Fruit fly (Drosophila melanogaster) whole organism, embryonic: ENCODE measurements around the gene Ppm1.

Experiments
- B-H2 ChIP-seq: fragments of 200-800 bp; sonication (Bioruptor generic); optimal IDR thresholded peaks from 2 replicates; lab custom pipeline; 2018; ENCODE audit warnings: missing biosample characterization, mild to moderate bottlenecking, missing genetic modification characterization
- CG1024 ChIP-seq: fragments of 200-800 bp; sonication (Bioruptor generic); IDR thresholded peaks from 2 replicates; pipeline ENCODE4 v1.3.6; 2022; ENCODE audit warnings: missing biosample characterization, missing genetic modification characterization
- CG10267 ChIP-seq: fragments of 200-800 bp; sonication (Bioruptor generic); optimal IDR thresholded peaks from 2 replicates; lab custom pipeline; 2018; ENCODE audit warnings: missing biosample characterization, mild to moderate bottlenecking, missing genetic modification characterization, moderate library complexity
- CG11723 ChIP-seq: fragments of 200-800 bp; sonication (Bioruptor generic); optimal IDR thresholded peaks from 2 replicates; lab custom pipeline; 2017; ENCODE audit warnings: missing biosample characterization, mild to moderate bottlenecking, missing genetic modification characterization
- CG1233 ChIP-seq: fragments of 200-800 bp; sonication (Bioruptor generic); optimal IDR thresholded peaks from 4 replicates; lab custom pipeline; 2018; ENCODE audit warnings: missing biosample characterization, mild to moderate bottlenecking, missing genetic modification characterization
- CG13296 ChIP-seq: fragments of 200-800 bp; sonication (Bioruptor generic); optimal IDR thresholded peaks from 3 replicates; lab custom pipeline; 2018; ENCODE audit warnings: missing biosample characterization, mild to moderate bottlenecking, missing genetic modification characterization
- CG16863 ChIP-seq: fragments of 200-800 bp; sonication (Bioruptor generic); optimal IDR thresholded peaks from 3 replicates; lab custom pipeline; 2016; ENCODE audit warnings: missing biosample characterization, missing genetic modification characterization
- CG30403 ChIP-seq: fragments of 200-800 bp; sonication (Bioruptor generic); optimal IDR thresholded peaks from 3 replicates; lab custom pipeline; 2016; ENCODE audit warnings: missing biosample characterization, missing genetic modification characterization
- CG30431 ChIP-seq: fragments of 200-800 bp; sonication (Bioruptor generic); optimal IDR thresholded peaks from 2 replicates; lab custom pipeline; 2017; ENCODE audit warnings: missing biosample characterization, missing genetic modification characterization
- CG3281 ChIP-seq: fragments of 200-800 bp; sonication (Bioruptor generic); optimal IDR thresholded peaks from 3 replicates; lab custom pipeline; 2017; ENCODE audit warnings: missing biosample characterization, mild to moderate bottlenecking, missing genetic modification characterization
- CG33557 ChIP-seq: fragments of 200-800 bp; sonication (Bioruptor generic); optimal IDR thresholded peaks from 2 replicates; lab custom pipeline; 2019; ENCODE audit warnings: missing biosample characterization, mild to moderate bottlenecking, missing genetic modification characterization, moderate library complexity
- CG3847 ChIP-seq: fragments of 200-800 bp; sonication (Bioruptor generic); IDR thresholded peaks from 2 replicates; pipeline ENCODE4 v1.3.6; 2022; ENCODE audit warnings: missing biosample characterization, missing genetic modification characterization
- CG3995 ChIP-seq: fragments of 200-800 bp; sonication (Bioruptor generic); optimal IDR thresholded peaks from 3 replicates; lab custom pipeline; 2016; ENCODE audit warnings: missing biosample characterization, missing genetic modification characterization
- CG6689 ChIP-seq: fragments of 200-800 bp; sonication (Bioruptor generic); IDR thresholded peaks from 2 replicates; pipeline ENCODE4 v1.3.6; 2022; ENCODE audit warnings: missing biosample characterization, missing genetic modification characterization
- CG6791 ChIP-seq: fragments of 200-800 bp; sonication (Bioruptor generic); IDR thresholded peaks from 3 replicates; pipeline ENCODE4 v1.3.6; 2022; ENCODE audit warnings: missing biosample characterization, missing genetic modification characterization; ENCODE audit not compliant: partially characterized antibody
- CG7556 ChIP-seq: fragments of 200-800 bp; sonication (Bioruptor generic); optimal IDR thresholded peaks from 2 replicates; lab custom pipeline; 2017; ENCODE audit warnings: missing biosample characterization, mild to moderate bottlenecking, missing genetic modification characterization
- CG8359 ChIP-seq: fragments of 200-800 bp; sonication (Bioruptor generic); optimal IDR thresholded peaks from 2 replicates; lab custom pipeline; 2017; ENCODE audit warnings: missing biosample characterization, mild to moderate bottlenecking, missing genetic modification characterization, borderline replicate concordance
- CHES-1-like ChIP-seq: fragments of 200-800 bp; sonication (Bioruptor generic); optimal IDR thresholded peaks from 2 replicates; lab custom pipeline; 2016; ENCODE audit warnings: missing biosample characterization, missing genetic modification characterization
- D19A ChIP-seq: fragments of 200-800 bp; optimal IDR thresholded peaks from 3 replicates; lab custom pipeline; 2019; ENCODE audit warnings: missing biosample characterization, mild to moderate bottlenecking, missing genetic modification characterization, moderate library complexity
- Dad ChIP-seq: fragments of 200-800 bp; sonication (Bioruptor generic); optimal IDR thresholded peaks from 3 replicates; lab custom pipeline; 2016; ENCODE audit warnings: missing biosample characterization, missing genetic modification characterization
- Dp ChIP-seq: fragments of 200-800 bp; sonication (Bioruptor generic); optimal IDR thresholded peaks from 2 replicates; lab custom pipeline; 2018; ENCODE audit warnings: missing biosample characterization, mild to moderate bottlenecking, missing genetic modification characterization, moderate library complexity
- Fer3 ChIP-seq: fragments of 200-800 bp; sonication (Bioruptor generic); optimal IDR thresholded peaks from 2 replicates; lab custom pipeline; 2018; ENCODE audit warnings: missing biosample characterization, mild to moderate bottlenecking, missing genetic modification characterization, moderate library complexity
- Hr39 ChIP-seq: fragments of >200 bp; optimal IDR thresholded peaks from 2 replicates; lab custom pipeline; 2017
- Lim3 ChIP-seq: fragments of 200-800 bp; sonication (Bioruptor generic); IDR thresholded peaks from 2 replicates; pipeline ENCODE4 v1.3.6; 2022; ENCODE audit warnings: missing biosample characterization, missing genetic modification characterization
- Lpt ChIP-seq: fragments of >200 bp; optimal IDR thresholded peaks from 2 replicates; lab custom pipeline; 2018; ENCODE audit warnings: missing biosample characterization, missing genetic modification characterization
- Meics ChIP-seq: fragments of 200-800 bp; sonication (Bioruptor generic); optimal IDR thresholded peaks from 2 replicates; lab custom pipeline; 2017; ENCODE audit warnings: missing biosample characterization, mild to moderate bottlenecking, missing genetic modification characterization
- Tbp ChIP-seq: fragments of >200 bp; optimal IDR thresholded peaks from 2 replicates; lab custom pipeline; 2018; ENCODE audit warnings: missing biosample characterization, missing genetic modification characterization
- YL-1 ChIP-seq: fragments of 200-800 bp; sonication (Bioruptor generic); optimal IDR thresholded peaks from 3 replicates; lab custom pipeline; 2017; ENCODE audit warnings: missing biosample characterization, mild to moderate bottlenecking, missing genetic modification characterization
- ap ChIP-seq: fragments of 200-800 bp; sonication (Bioruptor generic); IDR thresholded peaks from 2 replicates; pipeline ENCODE4 v1.3.6; 2022; ENCODE audit warnings: missing biosample characterization, missing genetic modification characterization
- ato ChIP-seq: fragments of 200-800 bp; sonication (Bioruptor generic); IDR thresholded peaks from 2 replicates; pipeline ENCODE4 v1.3.6; 2022; ENCODE audit warnings: missing biosample characterization, missing genetic modification characterization; ENCODE audit not compliant: partially characterized antibody
- bbx ChIP-seq: fragments of 200-800 bp; sonication (Bioruptor generic); IDR thresholded peaks from 2 replicates; pipeline ENCODE4 v1.3.6; 2022; ENCODE audit warnings: missing biosample characterization, missing genetic modification characterization; ENCODE audit not compliant: partially characterized antibody
- bowl ChIP-seq: fragments of 200-800 bp; sonication (Bioruptor generic); IDR thresholded peaks from 2 replicates; pipeline ENCODE4 v1.3.6; 2022; ENCODE audit warnings: missing biosample characterization, missing genetic modification characterization
- br ChIP-seq: fragments of >200 bp; optimal IDR thresholded peaks from 2 replicates; lab custom pipeline; 2017
- cas ChIP-seq: fragments of 200-800 bp; sonication (Bioruptor generic); IDR thresholded peaks from 2 replicates; pipeline ENCODE4 v1.3.6; 2022; ENCODE audit warnings: missing biosample characterization, missing genetic modification characterization
- danr ChIP-seq: fragments of 200-800 bp; sonication (Bioruptor generic); IDR thresholded peaks from 2 replicates; pipeline ENCODE4 v1.3.6; 2022; ENCODE audit warnings: missing biosample characterization, missing genetic modification characterization
- dati ChIP-seq: fragments of 200-800 bp; sonication (Bioruptor generic); IDR thresholded peaks from 2 replicates; pipeline ENCODE4 v1.3.6; 2022; ENCODE audit warnings: missing biosample characterization, missing genetic modification characterization
- fd102C ChIP-seq: fragments of 200-800 bp; sonication (Bioruptor generic); optimal IDR thresholded peaks from 2 replicates; lab custom pipeline; 2018; ENCODE audit warnings: missing biosample characterization, mild to moderate bottlenecking, missing genetic modification characterization, moderate library complexity
- gt ChIP-seq: fragments of 200-800 bp; sonication (Bioruptor generic); IDR thresholded peaks from 2 replicates; pipeline ENCODE4 v1.3.6; 2022; ENCODE audit warnings: missing biosample characterization, missing genetic modification characterization
- hb ChIP-seq: fragments of 200-800 bp; sonication (Bioruptor generic); IDR thresholded peaks from 3 replicates; pipeline ENCODE4 v1.3.6; 2022; ENCODE audit warnings: missing biosample characterization, missing genetic modification characterization; ENCODE audit not compliant: partially characterized antibody
- inv ChIP-seq: fragments of 200-800 bp; sonication (Bioruptor generic); IDR thresholded peaks from 2 replicates; pipeline ENCODE4 v1.3.6; 2022; ENCODE audit warnings: missing biosample characterization, missing genetic modification characterization; ENCODE audit not compliant: partially characterized antibody
- kay ChIP-seq: fragments of 200-800 bp; sonication (Bioruptor generic); optimal IDR thresholded peaks from 2 replicates; lab custom pipeline; 2016; ENCODE audit warnings: missing biosample characterization, missing genetic modification characterization
- lilli ChIP-seq: fragments of 200-800 bp; sonication (Bioruptor generic); optimal IDR thresholded peaks from 3 replicates; lab custom pipeline; 2016; ENCODE audit warnings: missing biosample characterization, missing genetic modification characterization
- luna ChIP-seq: fragments of 200-800 bp; sonication (Bioruptor generic); optimal IDR thresholded peaks from 2 replicates; lab custom pipeline; 2016; ENCODE audit warnings: missing biosample characterization, missing genetic modification characterization
- ranshi ChIP-seq: fragments of 200-800 bp; sonication (Bioruptor generic); IDR thresholded peaks from 2 replicates; pipeline ENCODE4 v1.3.6; 2022; ENCODE audit warnings: missing biosample characterization, missing genetic modification characterization
- repo ChIP-seq: fragments of 200-800 bp; sonication (Bioruptor generic); optimal IDR thresholded peaks from 2 replicates; lab custom pipeline; 2016; ENCODE audit warnings: missing biosample characterization, missing genetic modification characterization
- sens-2 ChIP-seq: fragments of 200-800 bp; sonication (Bioruptor generic); IDR thresholded peaks from 2 replicates; pipeline ENCODE4 v1.3.6; 2022; ENCODE audit warnings: missing biosample characterization, missing genetic modification characterization
- sima ChIP-seq: fragments of 200-800 bp; sonication (Bioruptor generic); optimal IDR thresholded peaks from 2 replicates; lab custom pipeline; 2016; ENCODE audit warnings: missing biosample characterization, missing genetic modification characterization
- slbo ChIP-seq: fragments of 200-800 bp; sonication (Bioruptor generic); IDR thresholded peaks from 2 replicates; pipeline ENCODE4 v1.3.6; 2022; ENCODE audit warnings: missing biosample characterization, missing genetic modification characterization
- sqz ChIP-seq: fragments of 200-800 bp; sonication (Bioruptor generic); optimal IDR thresholded peaks from 3 replicates; lab custom pipeline; 2018; ENCODE audit warnings: missing biosample characterization, mild to moderate bottlenecking, missing genetic modification characterization
- sug ChIP-seq: fragments of 200-800 bp; optimal IDR thresholded peaks from 2 replicates; lab custom pipeline; 2019; ENCODE audit warnings: missing biosample characterization, mild to moderate bottlenecking, missing genetic modification characterization, moderate library complexity
- vfl ChIP-seq: fragments of 200-800 bp; sonication (Bioruptor generic); optimal IDR thresholded peaks from 2 replicates; lab custom pipeline; 2016; ENCODE audit warnings: missing biosample characterization, missing genetic modification characterization
- vvl ChIP-seq: fragments of 200-800 bp; sonication (Bioruptor generic); IDR thresholded peaks from 2 replicates; pipeline ENCODE4 v1.3.6; 2022; ENCODE audit warnings: missing biosample characterization, missing genetic modification characterization
- zen2 ChIP-seq: fragments of 200-800 bp; sonication (Bioruptor generic); IDR thresholded peaks from 3 replicates; pipeline ENCODE4 v1.3.6; 2022; ENCODE audit warnings: missing biosample characterization, missing genetic modification characterization; ENCODE audit not compliant: partially characterized antibody

The Ppm1 gene

DNA sequence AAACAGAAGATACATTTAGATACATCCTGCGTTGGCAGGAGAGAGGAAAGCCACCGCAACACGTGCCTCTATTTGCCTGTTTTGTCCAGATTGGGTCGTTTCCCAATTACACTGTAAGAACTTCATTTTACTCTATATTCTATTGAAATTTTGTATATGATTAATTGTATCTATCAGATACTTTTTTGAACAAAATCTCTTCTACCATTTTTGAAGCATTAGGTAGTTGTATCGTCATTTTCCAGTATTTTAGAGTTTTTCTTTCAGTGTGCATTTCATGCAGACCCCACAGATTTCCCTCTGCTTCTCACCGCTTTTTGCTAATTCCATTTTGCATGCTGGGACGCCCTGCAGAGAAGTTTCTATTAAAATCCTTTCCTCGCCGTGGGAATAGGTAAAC is 26.6 kb upstream of the Ppm1 start (continued):
- TF ChIP-seq lilli (peak; percentile 58), CG30403 (GFP tag; lab: Kevin White, UChicago) (peak; percentile 57), vvl (GFP tag; lab: Robert Waterston, UW) (peak; percentile 80), slbo (GFP tag; lab: Robert Waterston, UW) (peak; percentile 66), D19A (tag; lab: Kevin White, UChicago) (peak; percentile 23), ato (GFP tag; lab: Robert Waterston, UW) (no peak), sens-2 (no peak), CG33557 (GFP tag; lab: Kevin White, UChicago) (no peak), CG10267 (tag; lab: Kevin White, UChicago) (peak; percentile 19), CG7556 (GFP tag; lab: Kevin White, UChicago) (peak; percentile 58), CG13296 (GFP tag; lab: Kevin White, UChicago) (no peak), CG1024 (GFP tag; lab: Robert Waterston, UW) (no peak), kay (GFP tag; lab: Kevin White, UChicago) (no peak), repo (GFP tag; lab: Kevin White, UChicago) (no peak), Dp (no peak), luna (GFP tag; lab: Kevin White, UChicago) (no peak), vfl (GFP tag; lab: Kevin White, UChicago) (no peak), bbx (GFP tag; lab: Robert Waterston, UW) (no peak), zen2 (GFP tag; lab: Robert Waterston, UW) (no peak), CG3995 (no peak), Lpt (GFP tag; lab: Kevin White, UChicago) (no peak), ranshi (GFP tag; lab: Robert Waterston, UW) (peak; percentile 65), CG3847 (GFP tag; lab: Robert Waterston, UW) (peak; percentile 37; the same call in 1 of the 2 replicates), sqz (GFP tag; lab: Kevin White, UChicago) (no peak), gt (GFP tag; lab: Robert Waterston, UW) (no peak), Dad (GFP tag; lab: Kevin White, UChicago) (peak; percentile 26), hb (GFP tag; lab: Robert Waterston, UW) (no peak), CG30431 (GFP tag; lab: Kevin White, UChicago) (no peak), Fer3 (tag; lab: Kevin White, UChicago) (peak; percentile 48), danr (GFP tag; lab: Robert Waterston, UW) (0 out of 2 replicates have a peak, but pooled peaks have one; percentile 25), Meics (GFP tag; lab: Kevin White, UChicago) (peak; percentile 63), CG6791 (GFP tag; lab: Robert Waterston, UW) (no peak), CG8359 (GFP tag; lab: Kevin White, UChicago) (no peak), cas (GFP tag; lab: Robert Waterston, UW) (no peak), Tbp (GFP tag; lab: Kevin White, UChicago) (no peak), Lim3 (GFP tag; lab: Robert Waterston, UW) (no peak), CG6689 (GFP tag; lab: Robert Waterston, UW) (peak; percentile 63), CG11723 (GFP tag; lab: Kevin White, UChicago) (no peak), dati (GFP tag; lab: Robert Waterston, UW) (no peak), fd102C (GFP tag; lab: Kevin White, UChicago) (no peak), sima (GFP tag; lab: Kevin White, UChicago) (no peak), Hr39 (lab: Kevin White, UChicago) (no peak), ap (GFP tag; lab: Robert Waterston, UW) (0 out of 2 replicates have a peak, but pooled peaks have one; percentile 28), CHES-1-like (GFP tag; lab: Kevin White, UChicago) (peak; percentile 13), CG16863 (GFP tag; lab: Kevin White, UChicago) (peak; percentile 12), bowl (GFP tag; lab: Robert Waterston, UW) (no peak), YL-1 (no peak), CG1233 (GFP tag; lab: Kevin White, UChicago) (no peak), sug (tag; lab: Kevin White, UChicago) (no peak), CG3281 (GFP tag; lab: Kevin White, UChicago) (peak; percentile 63), inv (GFP tag; lab: Robert Waterston, UW) (no peak), B-H2 (GFP tag; lab: Kevin White, UChicago) (no peak), br (lab: Kevin White, UChicago) (no peak)
